Worm (Caenorhabditis elegans): ENCODE data around the gene C46C2.2.

DNA sequence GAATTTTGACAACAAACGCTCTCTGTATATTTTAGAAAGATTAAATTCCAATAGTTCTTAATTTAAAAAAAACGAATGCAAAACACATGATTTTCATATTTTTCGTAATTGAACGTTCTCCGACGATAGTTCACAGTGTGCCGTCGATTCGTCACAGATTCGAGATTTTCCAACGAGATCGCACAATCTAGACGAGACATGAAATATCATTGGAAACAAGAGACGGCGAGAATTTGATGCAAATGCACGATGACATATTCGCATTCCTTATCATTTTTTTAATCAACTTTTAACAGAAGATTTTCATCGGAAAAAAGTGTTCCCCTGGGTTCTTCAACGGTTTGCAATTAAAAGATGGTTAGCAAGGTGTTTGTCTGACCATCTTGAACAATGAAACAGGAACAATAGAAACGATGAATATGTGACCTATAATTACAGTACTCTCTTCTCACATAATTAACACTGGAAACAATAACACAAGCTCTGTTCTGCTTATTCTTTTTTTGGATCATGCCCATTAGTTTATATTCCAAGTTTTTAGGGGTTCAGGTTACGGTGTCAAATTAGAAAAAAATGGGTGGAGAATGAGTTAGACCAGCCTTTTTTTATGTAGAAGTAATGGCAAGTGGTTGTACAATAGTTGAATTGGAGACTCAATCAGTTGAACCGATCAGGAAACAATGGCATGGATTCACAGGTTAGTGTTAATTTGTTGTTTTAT is 15.1 kb downstream of the C46C2.2 start, which contains the start of gene Y11D7A.3:
- TF ChIP-seq elt-1 (tag; optimal IDR thresholded peaks at IDR 0.05) (peak; percentile 77), ZK546.5 (tag; optimal IDR thresholded peaks at IDR 0.05) (no peak), lin-39 (tag; optimal IDR thresholded peaks at IDR 0.05) (no peak), nhr-76 (tag; optimal IDR thresholded peaks at IDR 0.05) (no peak), aly-2 (tag; optimal IDR thresholded peaks at IDR 0.05) (no peak), R02D3.7 (tag; optimal IDR thresholded peaks at IDR 0.05) (no peak), unc-62 (GFP tag; optimal IDR thresholded peaks at IDR 0.05) (no peak), nfya-1 (tag; optimal IDR thresholded peaks at IDR 0.05; ENCODE audit: insufficient read depth) (no peak), nhr-77 (tag; optimal IDR thresholded peaks at IDR 0.05) (no peak), elt-2 (tag; optimal IDR thresholded peaks at IDR 0.05) (no peak), ceh-82 (tag; optimal IDR thresholded peaks at IDR 0.05) (no peak), nhr-23 (tag; optimal IDR thresholded peaks at IDR 0.05) (peak; percentile 43), fkh-10 (GFP tag; optimal IDR thresholded peaks at IDR 0.05) (no peak), egl-5 (tag; optimal IDR thresholded peaks at IDR 0.05) (no peak)
